Fruit fly (Drosophila melanogaster) whole organism, pupa: ENCODE measurements around the gene CG14322.

Experiments used
- D1 ChIP-seq: fragments of 200-800 bp; sonication (Bioruptor generic); optimal IDR thresholded peaks from 2 replicates; lab custom pipeline; 2018; ENCODE audit warnings: missing biosample characterization, mild to moderate bottlenecking, missing genetic modification characterization, moderate library complexity
- Pif1B ChIP-seq: fragments of 200-800 bp; sonication (Bioruptor generic); optimal IDR thresholded peaks from 3 replicates; lab custom pipeline; 2016; ENCODE audit warnings: missing biosample characterization, missing genetic modification characterization

- no peak for TF ChIP-seq Pif1B (GFP tag; lab: Kevin White, UChicago)
- no peak for TF ChIP-seq D1 (tag; lab: Kevin White, UChicago)
These were observed 22.9 kb downstream of the CG14322 start for dm6 chr3R:17670202-17670856.
